Worm (Caenorhabditis elegans) whole organism, L4 larva: ENCODE results near the gene atrn-1.

Experiments used
- D1046.2 ChIP-seq: fragments of 200-800 bp; sonication (Bioruptor generic); IDR thresholded peaks from 2 replicates; pipeline ENCODE4 v1.3.6; 2022; ENCODE audit warnings: missing genetic modification characterization, missing compliant biosample characterization
- F26F4.8 ChIP-seq: fragments of 200-800 bp; sonication (Bioruptor generic); conservative IDR thresholded peaks from 2 replicates; pipeline ENCODE4 v1.3.6; 2022; ENCODE audit warnings: missing genetic modification characterization, missing compliant biosample characterization
- F37D6.2 ChIP-seq: sonication (generic microtip); optimal IDR thresholded peaks from 2 replicates; lab custom pipeline; 2016; ENCODE audit warnings: mild to moderate bottlenecking, missing genetic modification characterization, missing compliant biosample characterization
- T20F7.1 ChIP-seq: fragments of 200-800 bp; sonication (Bioruptor generic); optimal IDR thresholded peaks from 2 replicates; lab custom pipeline; 2018; ENCODE audit warnings: mild to moderate bottlenecking, missing genetic modification characterization, missing compliant biosample characterization
- T26A8.4 ChIP-seq: fragments of 200-800 bp; sonication (Bioruptor generic); IDR thresholded peaks from 2 replicates; pipeline ENCODE4 v1.3.6; 2022; ENCODE audit warnings: missing genetic modification characterization, missing compliant biosample characterization
- Y75B8A.6 ChIP-seq: fragments of 200-800 bp; sonication (Bioruptor generic); IDR thresholded peaks from 2 replicates; pipeline ENCODE4 v1.3.6; 2022; ENCODE audit warnings: missing genetic modification reagents, missing genetic modification characterization, missing compliant biosample characterization
- ZK337.2 ChIP-seq: fragments of 200-800 bp; sonication (Bioruptor generic); IDR thresholded peaks from 2 replicates; pipeline ENCODE4 v1.3.6; 2022; ENCODE audit warnings: missing genetic modification reagents, missing genetic modification characterization, missing compliant biosample characterization
- aha-1 ChIP-seq: fragments of 150-350 bp; peaks from one replicate; lab custom pipeline; 2014; ENCODE audit warnings: missing biosample characterization, missing genetic modification characterization
- attf-4 ChIP-seq: sonication (generic microtip); optimal IDR thresholded peaks from 3 replicates; lab custom pipeline; 2017; ENCODE audit warnings: missing biosample characterization, missing genetic modification characterization
- ceh-44 ChIP-seq: fragments of 200-800 bp; sonication (Bioruptor generic); IDR thresholded peaks from 2 replicates; pipeline ENCODE4 v1.3.6; 2022; ENCODE audit warnings: missing genetic modification reagents, missing genetic modification characterization, missing compliant biosample characterization
- ces-1 ChIP-seq: fragments of 150-350 bp; sonication (generic microtip); optimal IDR thresholded peaks from 4 replicates; lab custom pipeline; 2014; ENCODE audit warnings: missing biosample characterization, missing genetic modification reagents, missing genetic modification characterization
- cey-2 ChIP-seq: sonication (generic microtip); optimal IDR thresholded peaks from 3 replicates; lab custom pipeline; 2017; ENCODE audit warnings: missing genetic modification characterization, mild to moderate bottlenecking, missing compliant biosample characterization, antibody characterized with exemption, borderline replicate concordance; ENCODE audit not compliant: insufficient read depth
- ctbp-1 ChIP-seq: fragments of 200-800 bp; sonication (Bioruptor generic); IDR thresholded peaks from 2 replicates; pipeline ENCODE4 v1.3.6; 2022; ENCODE audit warnings: missing genetic modification reagents, missing genetic modification characterization, missing compliant biosample characterization
- daf-19 ChIP-seq: fragments of 200-800 bp; sonication (Bioruptor generic); conservative IDR thresholded peaks from 2 replicates; pipeline ENCODE4 v1.3.6; 2022; ENCODE audit warnings: missing genetic modification characterization, missing compliant biosample characterization
- daf-8 ChIP-seq: fragments of 200-800 bp; sonication (Bioruptor generic); IDR thresholded peaks from 2 replicates; pipeline ENCODE4 v1.3.6; 2022; ENCODE audit warnings: missing genetic modification characterization, missing compliant biosample characterization
- dmd-6 ChIP-seq: fragments of 200-800 bp; sonication (Bioruptor generic); IDR thresholded peaks from 2 replicates; pipeline ENCODE4 v1.3.6; 2022; ENCODE audit warnings: missing genetic modification reagents, missing genetic modification characterization, missing compliant biosample characterization
- egl-27 ChIP-seq: sonication (generic microtip); optimal IDR thresholded peaks from 3 replicates; lab custom pipeline; 2017; ENCODE audit warnings: missing biosample characterization, missing genetic modification reagents, missing genetic modification characterization
- egl-43 ChIP-seq: fragments of 200-800 bp; sonication (Bioruptor generic); IDR thresholded peaks from 2 replicates; pipeline ENCODE4 v1.3.6; 2022; ENCODE audit warnings: missing genetic modification reagents, missing genetic modification characterization, missing compliant biosample characterization
- gei-8 ChIP-seq: fragments of 200-800 bp; sonication (Bioruptor generic); optimal IDR thresholded peaks from 2 replicates; lab custom pipeline; 2018; ENCODE audit warnings: mild to moderate bottlenecking, missing genetic modification characterization, missing compliant biosample characterization
- hlh-30 ChIP-seq: sonication (generic microtip); optimal IDR thresholded peaks from 2 replicates; lab custom pipeline; 2017; ENCODE audit warnings: antibody characterized with exemption, mild to moderate bottlenecking, missing genetic modification characterization, missing compliant biosample characterization; ENCODE audit not compliant: insufficient read depth
- hmg-1.1 ChIP-seq: fragments of 200-800 bp; sonication (Bioruptor generic); IDR thresholded peaks from 2 replicates; pipeline ENCODE4 v1.3.6; 2022; ENCODE audit warnings: missing genetic modification reagents, missing genetic modification characterization, missing compliant biosample characterization
- lim-7 ChIP-seq: fragments of 200-800 bp; sonication (Bioruptor generic); IDR thresholded peaks from 2 replicates; pipeline ENCODE4 v1.3.6; 2022; ENCODE audit warnings: missing genetic modification characterization, missing compliant biosample characterization
- lin-1 ChIP-seq: fragments of 200-800 bp; sonication (Bioruptor generic); IDR thresholded peaks from 2 replicates; pipeline ENCODE4 v1.3.6; 2022; ENCODE audit warnings: missing genetic modification reagents, missing genetic modification characterization, missing compliant biosample characterization
- lin-29 ChIP-seq: fragments of 200-800 bp; sonication (Bioruptor generic); IDR thresholded peaks from 2 replicates; pipeline ENCODE4 v1.3.6; 2022; ENCODE audit warnings: missing genetic modification reagents, missing genetic modification characterization, missing compliant biosample characterization
- lir-3 ChIP-seq: sonication (generic microtip); optimal IDR thresholded peaks from 2 replicates; lab custom pipeline; 2016; ENCODE audit warnings: mild to moderate bottlenecking, missing genetic modification characterization, missing compliant biosample characterization
- lsy-2 ChIP-seq, 2 experiments: fragments of 150-350 bp in 1 of 2; sonication (generic microtip) in 1 of 2; optimal IDR thresholded peaks; 2 replicates each; lab custom pipeline; 2014 to 2017; ENCODE audit warnings: missing biosample characterization in 2 of 2, missing genetic modification characterization in 2 of 2
- madf-5 ChIP-seq, 2 experiments: fragments of 200-800 bp; sonication (Bioruptor generic); IDR thresholded peaks; 2 replicates each; pipeline ENCODE4 v1.3.6; 2022; ENCODE audit warnings: missing compliant biosample characterization in 2 of 2, missing genetic modification characterization in 2 of 2
- mdl-1 ChIP-seq, 2 experiments: fragments of 150-350 bp in 1 of 2; sonication (generic microtip) in 1 of 2; optimal IDR thresholded peaks; 2 replicates each; lab custom pipeline; 2014 to 2017; ENCODE audit warnings: missing biosample characterization in 2 of 2, missing genetic modification characterization in 2 of 2
- mxl-2 ChIP-seq: fragments of 200-800 bp; sonication (Bioruptor generic); conservative IDR thresholded peaks from 2 replicates; pipeline ENCODE4 v1.3.6; 2022; ENCODE audit warnings: missing genetic modification reagents, missing genetic modification characterization, missing compliant biosample characterization
- mxl-3 ChIP-seq: fragments of 200-800 bp; sonication (Bioruptor generic); optimal IDR thresholded peaks from 2 replicates; lab custom pipeline; 2018; ENCODE audit warnings: mild to moderate bottlenecking, missing genetic modification characterization, missing compliant biosample characterization
- nhr-11 ChIP-seq: fragments of 150-350 bp; optimal IDR thresholded peaks from 2 replicates; lab custom pipeline; 2014; ENCODE audit warnings: missing biosample characterization, missing genetic modification characterization
- nhr-237 ChIP-seq: sonication (generic microtip); optimal IDR thresholded peaks from 2 replicates; lab custom pipeline; 2017; ENCODE audit warnings: missing biosample characterization, missing genetic modification characterization
- nhr-25 ChIP-seq: sonication (generic microtip); optimal IDR thresholded peaks from 2 replicates; lab custom pipeline; 2017; ENCODE audit warnings: missing genetic modification characterization, mild to moderate bottlenecking, missing compliant biosample characterization, antibody characterized with exemption, moderate library complexity, borderline replicate concordance; ENCODE audit not compliant: insufficient read depth
- nhr-28 ChIP-seq: fragments of 150-350 bp; optimal IDR thresholded peaks from 2 replicates; lab custom pipeline; 2014; ENCODE audit warnings: missing biosample characterization, missing genetic modification characterization
- nhr-42 ChIP-seq: fragments of 200-800 bp; sonication (Bioruptor generic); IDR thresholded peaks from 2 replicates; pipeline ENCODE4 v1.3.6; 2022; ENCODE audit warnings: missing genetic modification characterization, missing compliant biosample characterization
- nhr-48 ChIP-seq: sonication (generic microtip); optimal IDR thresholded peaks from 2 replicates; lab custom pipeline; 2016; ENCODE audit warnings: mild to moderate bottlenecking, missing genetic modification characterization, missing compliant biosample characterization
- nhr-6 ChIP-seq: fragments of 150-350 bp; optimal IDR thresholded peaks from 2 replicates; lab custom pipeline; 2014; ENCODE audit warnings: missing biosample characterization, missing genetic modification characterization
- pha-4 ChIP-seq, 2 experiments: fragments of 150-350 bp in 1 of 2; fragments of 200-800 bp in 1 of 2; sonication (Bioruptor generic) in 1 of 2; IDR thresholded peaks in 1 of 2; optimal IDR thresholded peaks in 1 of 2; 2 replicates each; pipeline versions ENCODE4 v1.3.6 to Lab custom; 2014 to 2022; ENCODE audit warnings: missing genetic modification characterization in 2 of 2, missing genetic modification reagents in 2 of 2, missing biosample characterization in 1 of 2, missing compliant biosample characterization in 1 of 2
- rbr-2 ChIP-seq: sonication (generic microtip); optimal IDR thresholded peaks from 2 replicates; lab custom pipeline; 2016; ENCODE audit warnings: missing genotype, missing genetic modification characterization, missing compliant biosample characterization
- skn-1 ChIP-seq: fragments of 150-350 bp; optimal IDR thresholded peaks from 2 replicates; lab custom pipeline; 2014; ENCODE audit warnings: missing biosample characterization, missing genetic modification characterization
- snpc-1.2 ChIP-seq: fragments of 200-800 bp; sonication (Bioruptor generic); IDR thresholded peaks from 2 replicates; pipeline ENCODE4 v1.3.6; 2022; ENCODE audit warnings: missing genetic modification reagents, missing genetic modification characterization, missing compliant biosample characterization
- snpc-4 ChIP-seq: fragments of 150-350 bp; optimal IDR thresholded peaks from 2 replicates; lab custom pipeline; 2014; ENCODE audit warnings: missing biosample characterization, missing genetic modification characterization
- spr-3 ChIP-seq: fragments of 200-800 bp; sonication (Bioruptor generic); optimal IDR thresholded peaks from 2 replicates; lab custom pipeline; 2018; ENCODE audit warnings: mild to moderate bottlenecking, missing genetic modification characterization, missing compliant biosample characterization
- tag-97 ChIP-seq: fragments of 200-800 bp; sonication (Bioruptor generic); IDR thresholded peaks from 2 replicates; pipeline ENCODE4 v1.3.6; 2022; ENCODE audit warnings: missing genetic modification characterization, missing compliant biosample characterization
- tra-1 ChIP-seq: fragments of 200-800 bp; sonication (Bioruptor generic); IDR thresholded peaks from 2 replicates; pipeline ENCODE4 v1.3.6; 2022; ENCODE audit warnings: missing genetic modification reagents, missing genetic modification characterization, missing compliant biosample characterization
- unc-130 ChIP-seq: sonication (generic microtip); optimal IDR thresholded peaks from 2 replicates; lab custom pipeline; 2016; ENCODE audit warnings: missing genetic modification reagents, missing genetic modification characterization, missing compliant biosample characterization
- vab-7 ChIP-seq: fragments of 200-800 bp; sonication (Bioruptor generic); IDR thresholded peaks from 2 replicates; pipeline ENCODE4 v1.3.6; 2022; ENCODE audit warnings: missing genetic modification reagents, missing genetic modification characterization, missing compliant biosample characterization
- zfp-2 ChIP-seq: sonication (generic microtip); optimal IDR thresholded peaks from 2 replicates; lab custom pipeline; 2016; ENCODE audit warnings: mild to moderate bottlenecking, missing genetic modification characterization, missing compliant biosample characterization
- zip-11 ChIP-seq: fragments of 200-800 bp; sonication (Bioruptor generic); IDR thresholded peaks from 2 replicates; pipeline ENCODE4 v1.3.6; 2022; ENCODE audit warnings: missing genetic modification characterization, missing compliant biosample characterization
- zip-2 ChIP-seq: fragments of 150-350 bp; optimal IDR thresholded peaks from 2 replicates; lab custom pipeline; 2014; ENCODE audit warnings: missing biosample characterization, missing genetic modification characterization

atrn-1 gene

ce11 chrX:14708176-14708642 is 3.2 kb upstream of the atrn-1 start:
- TF ChIP-seq egl-43 (peak; percentile 95), mxl-3 (GFP tag; lab: Kevin White, UChicago) (peak; percentile 97), spr-3 (GFP tag; lab: Kevin White, UChicago) (peak; percentile 69), attf-4 (tag; lab: Kevin White, UChicago) (no peak), nhr-25 (tag; lab: Kevin White, UChicago) (peak; percentile 91), lin-29 (no peak), gei-8 (peak; percentile 82), pha-4 (GFP tag; IDR thresholded peaks at IDR 0.05; lab: Robert Waterston, UW) (peak; percentile 88), pha-4 (tag; optimal IDR thresholded peaks at IDR 0.05; lab: Kevin White, UChicago) (no peak), daf-19 (GFP tag; lab: Robert Waterston, UW) (no peak), mxl-2 (GFP tag; lab: Robert Waterston, UW) (0 out of 2 replicates have a peak, but pooled peaks have one; percentile 37), ceh-44 (peak; percentile 59; the same call in 1 of the 2 replicates), zip-11 (GFP tag; lab: Robert Waterston, UW) (no peak), Y75B8A.6 (no peak), nhr-6 (peak; percentile 90), lsy-2 (tag; optimal IDR thresholded peaks at IDR 0.05; lab: Kevin White, UChicago) (peak; percentile 73 to 88), ZK337.2 (0 out of 2 replicates have a peak, but pooled peaks have one; percentile 44), ctbp-1 (peak; percentile 97), zfp-2 (peak; percentile 58), hlh-30 (peak; percentile 89), aha-1 (tag; lab: Kevin White, UChicago) (peak; percentile 99), daf-8 (GFP tag; lab: Robert Waterston, UW) (no peak), nhr-11 (tag; lab: Kevin White, UChicago) (peak; percentile 92), snpc-1.2 (GFP tag; lab: Robert Waterston, UW) (0 out of 2 replicates have a peak, but pooled peaks have one; percentile 24), T26A8.4 (peak; percentile 90), vab-7 (GFP tag; lab: Robert Waterston, UW) (peak; percentile 58; the same call in 1 of the 2 replicates), snpc-4 (tag; lab: Kevin White, UChicago) (peak; percentile 58), egl-27 (tag; lab: Kevin White, UChicago) (no peak), tag-97 (no peak), rbr-2 (tag; lab: Kevin White, UChicago) (peak; percentile 97), ces-1 (GFP tag; lab: Kevin White, UChicago) (no peak), T20F7.1 (peak; percentile 81), nhr-48 (tag; lab: Kevin White, UChicago) (peak; percentile 91), hmg-1.1 (peak; percentile 95), madf-5 (GFP tag; IDR thresholded peaks at IDR 0.05; lab: Robert Waterston, UW) (no peak), lir-3 (tag; lab: Kevin White, UChicago) (peak; percentile 21), nhr-42 (0 out of 2 replicates have a peak, but pooled peaks have one; percentile 46), mdl-1 (tag; optimal IDR thresholded peaks at IDR 0.05; lab: Kevin White, UChicago) (peak; percentile 90 to 91), F37D6.2 (peak; percentile 92), dmd-6 (GFP tag; lab: Robert Waterston, UW) (peak; percentile 86), lim-7 (no peak), nhr-237 (tag; lab: Kevin White, UChicago) (peak; percentile 45), zip-2 (tag; lab: Kevin White, UChicago) (peak; percentile 45), tra-1 (GFP tag; lab: Robert Waterston, UW) (peak; percentile 76), nhr-28 (peak; percentile 85), F26F4.8 (GFP tag; lab: Robert Waterston, UW) (no peak), D1046.2 (GFP tag; lab: Robert Waterston, UW) (no peak), cey-2 (tag; lab: Kevin White, UChicago) (no peak), skn-1 (no peak), unc-130 (GFP tag; lab: Kevin White, UChicago) (no peak), lin-1 (GFP tag; lab: Robert Waterston, UW) (0 out of 2 replicates have a peak, but pooled peaks have one; percentile 52)
